Worm (Caenorhabditis elegans) whole organism, early embryonic: ENCODE data around the gene rpn-6.2.

Source experiments
- F13C5.2 ChIP-seq: sonication (generic microtip); optimal IDR thresholded peaks from 2 replicates; lab custom pipeline; 2017; ENCODE audit warnings: mild to moderate bottlenecking, missing genetic modification characterization, inconsistent platforms, missing compliant biosample characterization
- ama-1 ChIP-seq: fragments of 150-350 bp; optimal IDR thresholded peaks from 2 replicates; lab custom pipeline; 2014
- tbx-11 ChIP-seq: fragments of 200-800 bp; sonication (Bioruptor generic); IDR thresholded peaks from 2 replicates; pipeline ENCODE4 v1.3.6; 2022; ENCODE audit warnings: missing genetic modification characterization, missing compliant biosample characterization
- tbx-37 ChIP-seq: fragments of 200-800 bp; sonication (Bioruptor generic); conservative IDR thresholded peaks from 2 replicates; pipeline ENCODE4 v1.3.6; 2022; ENCODE audit warnings: missing genetic modification reagents, missing genetic modification characterization, missing compliant biosample characterization

DNA sequence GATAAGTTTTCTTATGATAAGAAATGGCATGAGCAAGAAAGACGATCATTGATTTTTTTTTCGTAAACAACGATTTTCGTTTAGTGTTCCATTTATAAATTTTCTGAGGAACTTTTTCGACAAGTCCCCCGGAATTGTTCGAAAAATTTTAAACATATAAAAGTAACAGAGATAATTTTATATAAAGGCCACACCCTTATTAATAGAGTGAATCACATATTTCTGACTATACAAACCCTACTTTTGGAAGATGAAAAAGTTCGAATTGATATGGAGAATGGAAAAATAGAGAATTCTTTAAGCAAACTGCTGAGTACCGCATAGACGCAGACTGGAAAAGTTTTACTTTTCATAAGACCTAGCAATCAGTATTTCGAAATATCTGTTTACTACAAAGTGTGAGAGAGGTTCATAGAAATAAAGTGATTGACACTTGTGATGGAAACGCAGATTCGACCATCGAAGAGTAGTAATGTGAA, 49.4 kb upstream of the rpn-6.2 start:
- TF ChIP-seq ama-1 (lab: Kevin White, UChicago) (no peak), F13C5.2 (no peak), tbx-37 (GFP tag; lab: Robert Waterston, UW) (no peak), tbx-11 (no peak)
